In genomic region chr3R:30255255-30256121, dm6 we compare ENCODE assay signal across 4 fruit fly cellular contexts.
A peak's percentile ranks its signal among the peaks of the same experiment; 100 is the strongest.
TF ChIP-seq lines count a peak whose summit lies in the region.

No protein-coding gene starts in this region.

- no peak for TF ChIP-seq CTCF in whole organism, embryonic (GFP tag; optimal IDR thresholded peaks at IDR 0.05; lab: Kevin White, UChicago)

TF ChIP-seq in whole organism, embryonic, 481 proteins besides CTCF, POLR2A, EP300 and RAD21 (continues in another document):
- TF ChIP-seq Dek (tag; optimal IDR thresholded peaks at IDR 0.05; lab: Kevin White, UChicago) (no peak), unpg (GFP tag; optimal IDR thresholded peaks at IDR 0.05; lab: Kevin White, UChicago) (peak; percentile 21), CG33213 (GFP tag; optimal IDR thresholded peaks at IDR 0.05; lab: Kevin White, UChicago) (no peak), CG17361 (GFP tag; IDR thresholded peaks at IDR 0.05; lab: Robert Waterston, UW) (no peak), CG18262 (tag; optimal IDR thresholded peaks at IDR 0.05; lab: Kevin White, UChicago) (peak; percentile 55), CG8388 (GFP tag; optimal IDR thresholded peaks at IDR 0.05; lab: Kevin White, UChicago) (peak; percentile 15), CG4424 (GFP tag; optimal IDR thresholded peaks at IDR 0.05; lab: Kevin White, UChicago) (peak; percentile 17), row (GFP tag; IDR thresholded peaks at IDR 0.05; lab: Robert Waterston, UW) (peak; percentile 19; the same call in 1 of the 3 replicates), stwl (tag; optimal IDR thresholded peaks at IDR 0.05; lab: Kevin White, UChicago) (peak; percentile 4), bsh (GFP tag; optimal IDR thresholded peaks at IDR 0.05; lab: Kevin White, UChicago) (peak; percentile 61 to 97), jumu (GFP tag; optimal IDR thresholded peaks at IDR 0.05; lab: Kevin White, UChicago) (no peak), Hr39 (optimal IDR thresholded peaks at IDR 0.05; lab: Kevin White, UChicago) (no peak), CG17328 (GFP tag; IDR thresholded peaks at IDR 0.05; lab: Robert Waterston, UW) (peak; percentile 45; the same call in 1 of the 2 replicates), CG17612 (GFP tag; IDR thresholded peaks at IDR 0.05; lab: Robert Waterston, UW) (no peak), ci (GFP tag; IDR thresholded peaks at IDR 0.05; lab: Robert Waterston, UW) (peak; percentile 74; the same call in 1 of the 3 replicates), prd (optimal IDR thresholded peaks at IDR 0.05; lab: Kevin White, UChicago) (no peak), prd (GFP tag; IDR thresholded peaks at IDR 0.05; lab: Robert Waterston, UW) (peak; percentile 53; the same call in 2 of the 3 replicates), Dip2 (GFP tag; IDR thresholded peaks at IDR 0.05; lab: Robert Waterston, UW) (no peak), sqz (GFP tag; optimal IDR thresholded peaks at IDR 0.05; lab: Kevin White, UChicago) (no peak), gsb-n (tag; optimal IDR thresholded peaks at IDR 0.05; lab: Kevin White, UChicago) (peak; percentile 3), hb (GFP tag; IDR thresholded peaks at IDR 0.05; lab: Robert Waterston, UW; ENCODE audit: partially characterized antibody) (0 out of 3 replicates have a peak, but pooled peaks have one; percentile 33), lola (GFP tag; optimal IDR thresholded peaks at IDR 0.05; lab: Kevin White, UChicago) (peak in 1 of 3 experiments; percentile 29)

TF ChIP-seq in whole organism, prepupa, 60 proteins besides CTCF, POLR2A, EP300 and RAD21 (continues in another document):
- TF ChIP-seq Smox (GFP tag; optimal IDR thresholded peaks at IDR 0.05; lab: Kevin White, UChicago) (peak; percentile 91), fd59A (GFP tag; optimal IDR thresholded peaks at IDR 0.05; lab: Kevin White, UChicago) (peak; percentile 96), CG10631 (GFP tag; optimal IDR thresholded peaks at IDR 0.05; lab: Kevin White, UChicago) (peak; percentile 95), dac (GFP tag; optimal IDR thresholded peaks at IDR 0.05; lab: Kevin White, UChicago) (peak; percentile 73), acj6 (GFP tag; optimal IDR thresholded peaks at IDR 0.05; lab: Kevin White, UChicago) (peak; percentile 96), salr (GFP tag; optimal IDR thresholded peaks at IDR 0.05; lab: Kevin White, UChicago) (peak; percentile 91 to 93), CG1621 (tag; optimal IDR thresholded peaks at IDR 0.05; lab: Kevin White, UChicago) (peak; percentile 96), Hr4 (GFP tag; optimal IDR thresholded peaks at IDR 0.05; lab: Kevin White, UChicago) (peak; percentile 90), svp (GFP tag; lab: Kevin White, UChicago) (peak; percentile 95), Ets96B (tag; optimal IDR thresholded peaks at IDR 0.05; lab: Kevin White, UChicago) (peak; percentile 98), spab (GFP tag; optimal IDR thresholded peaks at IDR 0.05; lab: Kevin White, UChicago) (peak; percentile 97), dsx (GFP tag; optimal IDR thresholded peaks at IDR 0.05; lab: Kevin White, UChicago; ENCODE audit: poor library complexity, severe bottlenecking) (peak; percentile 99), eg (GFP tag; IDR thresholded peaks at IDR 0.05; lab: Robert Waterston, UW) (peak; percentile 96), CG8119 (GFP tag; IDR thresholded peaks at IDR 0.05; lab: Robert Waterston, UW) (peak; percentile 97), Hr38 (GFP tag; optimal IDR thresholded peaks at IDR 0.05; lab: Kevin White, UChicago) (no peak), CG34406 (GFP tag; optimal IDR thresholded peaks at IDR 0.05; lab: Kevin White, UChicago) (peak; percentile 95), Eip78C (GFP tag; lab: Kevin White, UChicago) (peak; percentile 99), Ets21C (GFP tag; optimal IDR thresholded peaks at IDR 0.05; lab: Kevin White, UChicago) (peak; percentile 75), CG6792 (GFP tag; optimal IDR thresholded peaks at IDR 0.05; lab: Kevin White, UChicago) (peak; percentile 95), CG11294 (GFP tag; IDR thresholded peaks at IDR 0.05; lab: Robert Waterston, UW) (peak; percentile 75), CG11762 (GFP tag; optimal IDR thresholded peaks at IDR 0.05; lab: Kevin White, UChicago; ENCODE audit: insufficient read depth) (peak; percentile 89), CG8632 (GFP tag; optimal IDR thresholded peaks at IDR 0.05; lab: Kevin White, UChicago) (peak; percentile 95), OdsH (GFP tag; optimal IDR thresholded peaks at IDR 0.05; lab: Kevin White, UChicago) (peak; percentile 93)

TF ChIP-seq in whole organism, pupa, 21 proteins besides CTCF, POLR2A, EP300 and RAD21:
- TF ChIP-seq rn (GFP tag; IDR thresholded peaks at IDR 0.05; lab: Robert Waterston, UW) (peak; percentile 84), gl (tag; optimal IDR thresholded peaks at IDR 0.05; lab: Kevin White, UChicago) (peak; percentile 96), CG10348 (GFP tag; IDR thresholded peaks at IDR 0.05; lab: Robert Waterston, UW) (peak; percentile 46; the same call in 1 of the 2 replicates), CG13204 (GFP tag; optimal IDR thresholded peaks at IDR 0.05; lab: Kevin White, UChicago) (peak; percentile 94), fd96Ca (GFP tag; IDR thresholded peaks at IDR 0.05; lab: Robert Waterston, UW) (peak; percentile 96), D1 (tag; optimal IDR thresholded peaks at IDR 0.05; lab: Kevin White, UChicago) (peak; percentile 91), CG4496 (GFP tag; IDR thresholded peaks at IDR 0.05; lab: Robert Waterston, UW) (peak; percentile 97), CG8301 (tag; optimal IDR thresholded peaks at IDR 0.05; lab: Kevin White, UChicago) (peak; percentile 92), CG12605 (GFP tag; IDR thresholded peaks at IDR 0.05; lab: Robert Waterston, UW) (peak; percentile 97), CG9948 (tag; optimal IDR thresholded peaks at IDR 0.05; lab: Kevin White, UChicago) (peak; percentile 97), Pif1A (GFP tag; optimal IDR thresholded peaks at IDR 0.05; lab: Kevin White, UChicago) (peak; percentile 95), Pif1B (GFP tag; optimal IDR thresholded peaks at IDR 0.05; lab: Kevin White, UChicago) (peak; percentile 98), CG32121 (GFP tag; IDR thresholded peaks at IDR 0.05; lab: Robert Waterston, UW) (peak; percentile 90), Snoo (tag; optimal IDR thresholded peaks at IDR 0.05; lab: Kevin White, UChicago) (peak; percentile 94), CG34367 (tag; optimal IDR thresholded peaks at IDR 0.05; lab: Kevin White, UChicago) (peak; percentile 97), EcR (GFP tag; optimal IDR thresholded peaks at IDR 0.05; lab: Kevin White, UChicago) (peak; percentile 73), CG17806 (tag; optimal IDR thresholded peaks at IDR 0.05; lab: Kevin White, UChicago) (peak; percentile 97), CG14655 (GFP tag; optimal IDR thresholded peaks at IDR 0.05; lab: Kevin White, UChicago) (peak; percentile 95), CG15710 (tag; optimal IDR thresholded peaks at IDR 0.05; lab: Kevin White, UChicago) (peak; percentile 97), CG8159 (tag; optimal IDR thresholded peaks at IDR 0.05; lab: Kevin White, UChicago) (peak; percentile 97), Ets98B (GFP tag; IDR thresholded peaks at IDR 0.05; lab: Robert Waterston, UW) (peak; percentile 90)

TF ChIP-seq in whole organism, wandering third instar larva, 38 proteins besides CTCF, POLR2A, EP300 and RAD21 (continues in another document):
- TF ChIP-seq ey (GFP tag; optimal IDR thresholded peaks at IDR 0.05; lab: Kevin White, UChicago) (peak; percentile 91), HLH106 (tag; optimal IDR thresholded peaks at IDR 0.05; lab: Kevin White, UChicago) (peak; percentile 96), Rel (GFP tag; optimal IDR thresholded peaks at IDR 0.05; lab: Kevin White, UChicago) (peak; percentile 94), Rel (tag; optimal IDR thresholded peaks at IDR 0.05; lab: Kevin White, UChicago) (peak; percentile 89), brk (GFP tag; optimal IDR thresholded peaks at IDR 0.05; lab: Kevin White, UChicago) (peak; percentile 81), Sp1 (GFP tag; optimal IDR thresholded peaks at IDR 0.05; lab: Kevin White, UChicago) (peak; percentile 97), CrebA (GFP tag; optimal IDR thresholded peaks at IDR 0.05; lab: Kevin White, UChicago; ENCODE audit: borderline replicate concordance) (peak; percentile 74), fru (GFP tag; optimal IDR thresholded peaks at IDR 0.05; lab: Kevin White, UChicago) (peak; percentile 89), Vsx2 (GFP tag; optimal IDR thresholded peaks at IDR 0.05; lab: Kevin White, UChicago; ENCODE audit: partially characterized antibody) (peak; percentile 51), Hr78 (GFP tag; optimal IDR thresholded peaks at IDR 0.05; lab: Kevin White, UChicago) (no peak), tai (GFP tag; optimal IDR thresholded peaks at IDR 0.05; lab: Kevin White, UChicago) (peak; percentile 65), dsf (GFP tag; optimal IDR thresholded peaks at IDR 0.05; lab: Kevin White, UChicago; ENCODE audit: borderline replicate concordance) (peak; percentile 65), Myc (optimal IDR thresholded peaks at IDR 0.05; lab: Kevin White, UChicago) (no peak), Abd-B (GFP tag; optimal IDR thresholded peaks at IDR 0.05; lab: Kevin White, UChicago) (no peak), dl (GFP tag; optimal IDR thresholded peaks at IDR 0.05; lab: Kevin White, UChicago; ENCODE audit: insufficient read depth in 1 of 2, partially characterized antibody in 2 of 2) (peak in 1 of 2 experiments; percentile 32), Hr83 (GFP tag; optimal IDR thresholded peaks at IDR 0.05; lab: Kevin White, UChicago; ENCODE audit: poor library complexity, severe bottlenecking) (no peak), woc (GFP tag; optimal IDR thresholded peaks at IDR 0.05; lab: Kevin White, UChicago) (peak; percentile 62), lola (GFP tag; optimal IDR thresholded peaks at IDR 0.05; lab: Kevin White, UChicago) (no peak), Dfd (GFP tag; optimal IDR thresholded peaks at IDR 0.05; lab: Kevin White, UChicago) (no peak), Mio (GFP tag; optimal IDR thresholded peaks at IDR 0.05; lab: Kevin White, UChicago) (no peak), dmrt93B (GFP tag; optimal IDR thresholded peaks at IDR 0.05; lab: Kevin White, UChicago) (peak; percentile 70), br (GFP tag; optimal IDR thresholded peaks at IDR 0.05; lab: Kevin White, UChicago) (peak; percentile 90), N (GFP tag; optimal IDR thresholded peaks at IDR 0.05; lab: Kevin White, UChicago) (no peak), usp (GFP tag; optimal IDR thresholded peaks at IDR 0.05; lab: Kevin White, UChicago) (no peak), h (GFP tag; optimal IDR thresholded peaks at IDR 0.05; lab: Kevin White, UChicago) (peak; percentile 97), sage (GFP tag; optimal IDR thresholded peaks at IDR 0.05; lab: Kevin White, UChicago) (peak; percentile 88), rgr (GFP tag; optimal IDR thresholded peaks at IDR 0.05; lab: Kevin White, UChicago) (peak; percentile 93), pan (optimal IDR thresholded peaks at IDR 0.05; lab: Kevin White, UChicago) (no peak), OdsH (GFP tag; optimal IDR thresholded peaks at IDR 0.05; lab: Kevin White, UChicago) (peak; percentile 91), CG9705 (GFP tag; optimal IDR thresholded peaks at IDR 0.05; lab: Kevin White, UChicago) (peak; percentile 87), Dif (GFP tag; optimal IDR thresholded peaks at IDR 0.05; lab: Kevin White, UChicago; ENCODE audit: partially characterized antibody) (peak; percentile 32)

Comparison
In these comparisons a context has a peak if more than half of its experiments do, and no peak if none do; other contexts are left out.
1. Of the 7 proteins assayed by ChIP-seq in both whole organism, embryonic and whole organism, prepupa: peak only in whole organism, embryonic: none; only in whole organism, prepupa: CG16779, CG6854, Gug, Hr39, Lpt and Sox102F; in both: Blimp-1; in neither: 0.